Worm (Caenorhabditis elegans) whole organism, L4/young adult: ENCODE data around the gene gstk-1.

ENCODE experiments used
- W03F9.2 ChIP-seq: fragments of 150-350 bp; optimal IDR thresholded peaks from 2 replicates; lab custom pipeline; 2014; ENCODE audit warnings: missing biosample characterization, missing genetic modification characterization
- dao-5 ChIP-seq: sonication (generic microtip); optimal IDR thresholded peaks from 2 replicates; lab custom pipeline; 2016; ENCODE audit warnings: missing genotype, missing genetic modification characterization, moderate library complexity, missing compliant biosample characterization
- him-1 ChIP-seq: sonication (generic microtip); optimal IDR thresholded peaks from 2 replicates; lab custom pipeline; 2016; ENCODE audit warnings: missing genotype, missing genetic modification reagents, missing genetic modification characterization, missing compliant biosample characterization

DNA sequence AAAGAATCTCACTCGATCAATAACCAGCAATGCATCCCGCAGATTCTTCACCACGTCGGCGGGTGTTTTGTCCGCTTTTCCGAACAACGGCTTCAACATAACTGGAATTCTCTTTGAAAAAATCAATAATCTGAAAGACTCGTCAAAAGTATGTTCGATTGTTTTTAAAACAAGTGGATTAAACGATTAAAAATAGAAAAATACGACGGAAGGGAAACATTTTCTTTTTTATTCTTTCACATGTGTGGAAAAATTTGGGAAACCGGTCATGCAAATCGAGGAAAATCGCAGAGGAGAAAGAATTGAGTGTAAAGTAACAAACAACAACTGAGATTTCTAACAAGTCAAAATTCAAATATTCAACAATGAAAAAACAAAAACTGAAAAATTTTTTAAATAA, 47.1 kb downstream of the gstk-1 start, which contains the start of gene mop-25.2:
- TF ChIP-seq him-1 (tag; lab: Kevin White, UChicago) (no peak), W03F9.2 (no peak), dao-5 (no peak)
